Fruit fly (Drosophila melanogaster): ENCODE data around the gene CG16853.

CG16853 gene

DNA sequence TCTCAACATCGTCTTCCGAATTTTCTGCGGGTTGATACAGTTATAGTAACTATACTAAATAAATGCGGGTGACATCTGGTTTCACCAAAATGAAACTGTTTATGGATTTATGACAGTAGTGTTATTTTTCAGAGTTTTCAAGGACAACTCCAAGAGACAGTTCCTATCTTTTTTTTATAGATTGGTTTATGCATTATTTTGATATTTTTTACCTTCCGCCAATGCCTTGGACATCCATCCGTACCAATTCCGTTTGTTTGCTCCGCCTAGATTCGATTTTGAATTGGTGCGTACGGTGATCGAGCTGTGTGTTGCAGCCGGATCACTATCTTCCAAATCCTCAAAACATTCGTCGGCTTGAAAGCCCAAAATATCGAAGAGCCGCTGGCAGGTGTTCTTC is at the start of gene CG16853:
CG16853 (plus strand) TSS at position 301 of the 400 bp plus-strand sequence.
- no peak for TF ChIP-seq insv (optimal IDR thresholded peaks at IDR 0.05)
- TF ChIP-seq Sin3A (optimal IDR thresholded peaks at IDR 0.05): no peak
- no peak for TF ChIP-seq ttk (optimal IDR thresholded peaks at IDR 0.05)
- no peak for TF ChIP-seq h (optimal IDR thresholded peaks at IDR 0.05)
- no peak for TF ChIP-seq psq (optimal IDR thresholded peaks at IDR 0.05)
- TF ChIP-seq Myc (optimal IDR thresholded peaks at IDR 0.05): no peak

DNA sequence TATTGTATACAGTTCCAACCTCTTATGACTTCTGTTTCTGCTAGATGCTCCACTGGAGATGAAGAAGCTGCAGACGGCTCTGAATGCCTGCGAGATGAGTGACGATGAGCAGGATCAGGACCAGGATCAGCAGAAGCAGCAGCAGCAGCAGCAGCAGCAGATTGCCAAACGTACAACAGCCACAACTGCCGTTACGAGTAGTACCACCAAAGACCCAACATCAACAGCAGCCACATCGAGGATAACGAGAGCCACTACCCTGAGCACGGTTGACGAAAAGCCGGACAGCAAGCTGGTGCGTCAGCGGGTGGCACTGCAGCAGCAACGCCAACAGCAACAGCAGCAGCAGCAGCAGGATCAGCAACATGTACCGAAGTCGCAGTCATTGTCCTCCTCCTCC is 44.2 kb upstream of the CG16853 start:
- TF ChIP-seq Myc (optimal IDR thresholded peaks at IDR 0.05): no peak
- no peak for TF ChIP-seq insv (optimal IDR thresholded peaks at IDR 0.05)
- TF ChIP-seq ttk (optimal IDR thresholded peaks at IDR 0.05): no peak
- no peak for TF ChIP-seq h (optimal IDR thresholded peaks at IDR 0.05)
- no peak for TF ChIP-seq psq (optimal IDR thresholded peaks at IDR 0.05)
- TF ChIP-seq Sin3A (optimal IDR thresholded peaks at IDR 0.05): no peak

DNA sequence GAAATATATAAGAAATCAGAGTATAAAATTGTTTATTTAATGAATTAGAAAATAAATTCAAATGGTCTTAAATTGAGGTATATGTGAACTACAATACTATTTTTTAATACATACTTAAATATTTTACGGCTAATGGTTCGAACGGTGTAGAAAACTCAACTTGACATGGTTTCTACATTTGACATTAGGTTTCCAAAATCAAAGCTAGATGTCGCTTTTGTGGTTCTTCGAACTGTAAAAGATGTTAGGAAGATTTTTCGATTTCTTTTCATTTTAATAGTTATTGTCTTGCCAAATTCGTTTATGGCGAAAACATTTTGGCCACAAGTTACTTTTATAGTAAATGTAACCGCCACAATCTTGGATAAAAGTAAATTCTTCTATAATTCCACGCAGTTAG is 41.7 kb upstream of the CG16853 start:
- TF ChIP-seq h (optimal IDR thresholded peaks at IDR 0.05): no peak
- no peak for TF ChIP-seq Myc (optimal IDR thresholded peaks at IDR 0.05)
- TF ChIP-seq insv (optimal IDR thresholded peaks at IDR 0.05): no peak

DNA sequence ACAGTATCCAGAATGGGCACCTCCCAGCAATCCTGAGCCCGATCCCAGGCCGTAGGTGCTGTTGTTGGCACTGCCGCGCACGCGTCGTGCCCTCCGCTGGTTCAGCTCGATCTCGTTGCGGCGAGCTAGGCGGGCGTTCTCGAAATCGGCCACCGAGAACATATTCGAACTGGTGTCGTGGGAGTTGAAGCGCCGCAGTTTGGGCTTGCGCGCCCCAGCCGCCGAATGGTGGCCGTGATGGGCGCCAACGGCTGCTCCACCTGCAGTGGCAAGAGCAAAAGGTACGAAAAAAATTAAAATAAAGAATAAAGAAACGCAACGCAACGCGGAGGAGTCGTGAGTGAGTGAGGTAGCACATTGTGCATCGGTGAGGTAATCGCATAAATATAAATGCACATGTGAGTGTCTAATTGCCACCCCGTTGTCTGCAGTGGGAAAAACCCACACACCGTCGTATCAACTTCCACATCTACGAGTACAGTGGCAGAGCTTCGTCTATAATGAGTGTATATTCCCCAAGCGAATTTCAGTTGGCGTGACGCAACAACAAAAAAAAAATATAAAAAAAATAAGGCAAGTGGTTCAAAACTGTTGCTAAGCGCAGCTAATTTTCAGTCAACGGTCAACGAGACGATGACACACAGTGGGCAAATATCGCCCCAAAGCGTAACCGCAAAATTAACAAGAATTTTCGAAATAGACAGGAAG is 32.4 kb upstream of the CG16853 start:
- TF ChIP-seq ttk (optimal IDR thresholded peaks at IDR 0.05): no peak
- TF ChIP-seq psq (optimal IDR thresholded peaks at IDR 0.05): no peak
- TF ChIP-seq Myc (optimal IDR thresholded peaks at IDR 0.05): no peak
- TF ChIP-seq h (optimal IDR thresholded peaks at IDR 0.05): no peak
- TF ChIP-seq insv (optimal IDR thresholded peaks at IDR 0.05): no peak
- TF ChIP-seq Sin3A (optimal IDR thresholded peaks at IDR 0.05): no peak

DNA sequence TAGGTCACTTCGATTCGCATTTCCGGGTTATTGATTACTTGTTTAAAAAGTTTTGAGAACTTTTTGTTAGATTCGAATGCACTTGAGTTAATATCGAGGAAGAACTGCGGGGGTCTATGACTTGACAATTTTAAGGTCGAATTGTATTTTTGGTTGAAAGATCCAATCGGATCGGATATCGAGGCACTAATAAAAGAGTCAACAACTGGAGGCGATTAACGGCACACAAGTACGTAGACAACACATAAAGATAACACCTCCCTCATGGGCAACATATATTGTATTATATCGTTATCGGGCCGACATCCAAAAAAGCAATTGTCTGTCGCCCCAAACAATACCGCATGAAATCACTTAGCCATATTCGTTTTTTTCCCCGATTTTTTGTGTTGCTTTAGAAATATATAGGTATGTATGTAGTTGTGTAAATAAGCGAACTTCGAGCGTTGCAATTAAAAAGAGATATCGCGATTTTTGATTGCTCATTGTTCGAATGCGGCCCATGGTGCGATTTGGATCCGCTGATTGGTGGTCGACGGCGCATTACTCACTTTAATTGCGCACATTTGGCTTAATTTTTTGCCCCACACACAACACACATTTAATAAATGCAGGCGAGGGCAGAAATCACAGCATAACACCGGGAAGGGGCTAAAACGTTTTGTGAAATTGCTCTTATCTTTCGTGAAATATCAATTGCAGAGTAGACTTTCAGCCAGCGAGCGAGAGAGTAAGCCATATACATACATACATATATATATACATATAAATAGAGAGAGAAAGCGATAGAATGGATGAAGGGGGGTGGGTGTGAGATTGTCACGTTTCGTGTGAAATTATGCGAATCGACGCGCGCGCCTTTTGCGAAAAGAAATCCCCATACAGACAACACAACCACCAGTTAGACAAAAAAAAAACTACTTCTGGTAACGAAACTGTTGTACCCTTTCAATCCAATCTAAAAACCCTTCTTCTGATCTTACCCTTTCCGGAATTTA is 30.9 kb upstream of the CG16853 start:
- no peak for TF ChIP-seq ttk (optimal IDR thresholded peaks at IDR 0.05)
- TF ChIP-seq psq (optimal IDR thresholded peaks at IDR 0.05): no peak
- TF ChIP-seq Myc (optimal IDR thresholded peaks at IDR 0.05): no peak
- TF ChIP-seq insv (optimal IDR thresholded peaks at IDR 0.05): no peak
- TF ChIP-seq h (optimal IDR thresholded peaks at IDR 0.05): no peak
- TF ChIP-seq Sin3A (optimal IDR thresholded peaks at IDR 0.05): no peak

DNA sequence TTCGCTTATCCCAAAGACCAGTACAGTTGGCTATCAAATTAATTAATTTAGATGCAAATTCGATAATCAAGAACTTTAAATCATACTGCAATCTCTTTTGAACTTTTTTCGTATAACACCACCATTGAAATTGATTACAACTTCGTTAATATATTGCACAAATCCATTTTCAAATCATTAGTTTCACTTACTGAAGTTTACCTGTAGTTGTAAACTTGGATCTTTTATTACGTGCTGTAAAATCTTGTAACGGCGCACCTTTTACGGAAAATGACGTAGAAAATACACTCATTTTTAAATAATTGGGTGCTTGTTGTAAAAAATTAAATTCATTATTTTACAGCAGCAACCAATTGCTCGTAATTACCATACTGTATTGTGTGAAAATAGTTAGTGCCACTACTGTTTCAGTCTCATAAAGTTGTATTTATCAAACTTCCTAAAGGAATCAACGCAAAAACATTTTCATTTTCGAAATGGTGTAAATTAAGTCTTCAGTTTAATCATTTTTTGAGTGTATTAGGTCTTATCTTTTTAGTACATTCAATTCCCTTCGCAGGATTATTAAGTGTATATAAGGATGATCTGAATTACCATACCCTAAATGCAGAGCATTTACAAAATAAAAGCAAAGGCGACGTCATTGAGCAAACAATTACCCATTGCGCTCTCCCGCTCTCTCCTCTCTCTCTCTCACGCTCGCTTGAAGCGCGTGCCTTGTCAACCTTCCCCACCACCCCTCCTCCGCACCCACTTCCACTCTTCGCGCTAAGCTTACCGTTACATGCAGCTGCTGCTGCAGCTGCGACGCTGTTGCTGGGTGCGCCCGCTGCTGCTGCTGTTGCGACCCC is 29.7 kb upstream of the CG16853 start:
- no peak for TF ChIP-seq insv (optimal IDR thresholded peaks at IDR 0.05)
- no peak for TF ChIP-seq h (optimal IDR thresholded peaks at IDR 0.05)
- TF ChIP-seq Myc (optimal IDR thresholded peaks at IDR 0.05): no peak
- no peak for TF ChIP-seq Sin3A (optimal IDR thresholded peaks at IDR 0.05)

DNA sequence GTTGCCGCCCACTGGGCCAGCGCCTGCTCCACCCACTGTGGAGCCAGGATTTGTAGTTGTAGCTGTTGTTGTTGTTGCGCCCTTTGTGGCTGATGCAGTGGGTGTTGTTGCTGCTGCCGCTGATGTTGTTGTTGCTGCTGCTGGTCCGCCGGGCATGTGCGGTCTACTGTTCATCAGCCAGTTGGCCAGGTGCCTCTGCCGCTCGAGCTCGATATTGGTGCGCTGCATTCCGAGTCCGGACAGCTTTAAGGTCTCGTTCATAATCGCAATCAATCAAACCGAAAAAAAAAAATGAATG is 29.1 kb upstream of the CG16853 start:
- peak; percentile 60 for TF ChIP-seq h (optimal IDR thresholded peaks at IDR 0.05)
- no peak for TF ChIP-seq Sin3A (optimal IDR thresholded peaks at IDR 0.05)
- TF ChIP-seq psq (optimal IDR thresholded peaks at IDR 0.05): no peak
- TF ChIP-seq ttk (optimal IDR thresholded peaks at IDR 0.05): no peak
- peak; percentile 85 for TF ChIP-seq insv (optimal IDR thresholded peaks at IDR 0.05)
- no peak for TF ChIP-seq Myc (optimal IDR thresholded peaks at IDR 0.05)

DNA sequence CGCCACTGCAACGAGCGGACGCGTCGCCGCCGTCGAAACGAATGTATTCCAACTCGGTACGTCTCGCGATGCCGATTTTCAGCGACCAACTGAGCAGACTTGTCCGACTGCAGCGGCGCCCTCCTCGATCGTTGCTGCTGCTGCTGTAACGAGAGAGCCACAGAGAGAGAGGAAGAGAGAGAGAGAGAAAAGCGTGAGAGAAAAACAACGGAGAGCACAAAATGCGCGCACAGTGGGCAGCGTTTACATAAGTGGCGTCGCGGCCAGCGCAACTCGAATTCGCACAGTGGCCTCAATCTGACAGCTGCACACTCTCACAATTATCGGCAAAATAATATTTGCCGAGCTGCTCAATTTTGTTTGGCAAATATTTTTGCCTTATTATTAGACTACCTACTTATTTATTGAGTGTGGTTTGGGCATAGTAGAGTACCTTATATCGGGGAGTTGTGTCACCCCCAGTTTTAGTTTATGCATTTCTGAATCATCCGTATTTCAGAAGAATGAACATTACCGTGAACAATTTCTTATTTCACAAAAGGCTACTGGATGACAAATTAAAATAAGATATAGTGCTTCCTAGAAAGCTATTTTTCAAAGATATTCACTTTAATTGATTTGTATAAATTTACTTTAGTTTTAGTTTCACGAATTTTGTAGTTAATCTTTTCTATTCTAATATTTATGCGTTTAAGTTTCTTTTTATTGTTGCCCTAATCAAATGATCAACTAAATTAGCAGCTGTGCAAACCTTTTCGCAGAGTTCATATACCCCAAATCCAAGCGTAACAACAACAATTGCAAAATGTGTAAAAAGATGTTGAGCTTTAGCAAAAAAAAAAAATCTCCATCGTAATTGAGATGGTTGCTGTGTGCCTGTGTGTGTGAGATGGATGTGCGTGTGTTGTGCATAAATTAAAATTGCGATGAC is 28.5 kb upstream of the CG16853 start:
- TF ChIP-seq ttk (optimal IDR thresholded peaks at IDR 0.05) (no peak), insv (optimal IDR thresholded peaks at IDR 0.05) (peak; percentile 35)

DNA sequence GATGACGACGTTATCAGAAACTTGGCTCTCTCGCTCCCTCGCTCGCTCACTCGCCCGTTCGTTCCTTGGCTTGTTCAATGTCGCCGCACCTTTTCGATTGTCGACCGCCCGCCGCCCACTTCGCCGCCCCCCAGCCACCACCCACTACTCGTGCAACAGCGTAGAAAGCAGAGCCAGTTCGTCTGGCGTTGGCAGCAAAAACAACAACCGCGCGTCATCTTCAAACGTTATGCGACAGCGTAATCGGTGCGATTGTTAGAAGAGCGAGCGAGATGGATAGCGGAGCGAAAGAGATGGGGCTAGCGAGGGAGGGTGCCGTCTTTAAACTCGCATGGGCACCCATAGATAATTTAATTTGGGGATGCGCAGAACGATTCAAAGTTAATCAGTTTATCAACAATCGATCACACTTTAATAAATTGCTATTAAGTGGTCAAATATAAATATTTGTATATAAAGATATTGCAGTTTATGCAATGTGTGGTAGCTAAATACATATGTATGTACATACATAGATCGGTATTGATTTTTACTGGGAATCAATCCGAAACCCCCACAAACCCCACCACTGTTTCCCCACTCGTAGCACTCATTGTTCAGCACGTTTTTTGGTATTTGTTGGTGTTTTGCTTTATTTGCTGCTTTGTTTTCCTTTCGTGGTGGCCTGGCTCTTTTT is 27.7 kb upstream of the CG16853 start:
- no peak for TF ChIP-seq insv (optimal IDR thresholded peaks at IDR 0.05)
- TF ChIP-seq psq (optimal IDR thresholded peaks at IDR 0.05): no peak
- no peak for TF ChIP-seq Myc (optimal IDR thresholded peaks at IDR 0.05)
- no peak for TF ChIP-seq h (optimal IDR thresholded peaks at IDR 0.05)
- no peak for TF ChIP-seq ttk (optimal IDR thresholded peaks at IDR 0.05)
- TF ChIP-seq Sin3A (optimal IDR thresholded peaks at IDR 0.05): no peak

DNA sequence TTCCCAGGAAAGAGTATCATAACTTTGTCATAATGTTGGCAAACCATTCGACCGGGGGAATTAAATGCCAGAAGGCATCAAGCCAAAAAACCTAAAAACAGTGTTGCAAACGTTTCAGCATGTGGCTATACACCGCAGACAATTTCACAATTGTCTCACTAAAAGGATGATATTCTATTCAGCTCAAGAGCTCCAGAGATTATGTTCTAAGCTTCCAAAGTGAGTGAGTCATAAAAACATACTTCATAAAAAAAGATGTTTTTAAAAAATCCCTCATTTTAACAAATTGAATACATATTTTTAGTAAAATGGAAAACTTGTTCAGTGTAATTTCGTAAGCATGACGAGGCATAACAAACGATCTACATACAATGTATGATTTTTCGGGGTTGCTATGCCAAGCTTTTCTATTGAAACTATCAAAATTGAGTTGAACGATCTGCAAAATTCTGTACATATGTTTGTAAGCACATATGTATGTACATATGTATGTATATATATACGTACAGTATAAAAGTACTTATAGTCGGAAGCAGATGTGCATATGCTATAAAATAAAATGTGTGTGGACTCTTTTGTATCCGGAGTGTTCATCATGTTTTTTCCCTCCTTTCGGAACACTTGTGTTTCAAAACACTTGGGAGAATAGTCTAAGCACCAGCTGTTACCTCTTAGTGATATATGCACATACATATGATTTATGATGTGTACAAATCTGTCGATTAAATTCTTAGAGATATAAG is 27.0 kb upstream of the CG16853 start:
- TF ChIP-seq h (optimal IDR thresholded peaks at IDR 0.05) (no peak), Myc (optimal IDR thresholded peaks at IDR 0.05) (no peak)
